Fruit fly (Drosophila melanogaster): Measurements from ENCODE around the gene CG9330.

dm6 chr3L:19636821-19637460 is 50.9 kb downstream of the CG9330 start:
- TF ChIP-seq CG12605 (GFP tag; IDR thresholded peaks at IDR 0.05) (no peak), CG8301 (tag; optimal IDR thresholded peaks at IDR 0.05) (peak; percentile 38), CG34367 (tag; optimal IDR thresholded peaks at IDR 0.05) (no peak), EcR (GFP tag; optimal IDR thresholded peaks at IDR 0.05) (no peak), D1 (tag; optimal IDR thresholded peaks at IDR 0.05) (peak; percentile 38), Snoo (tag; optimal IDR thresholded peaks at IDR 0.05) (no peak), Pif1A (GFP tag; optimal IDR thresholded peaks at IDR 0.05) (no peak), CG17806 (tag; optimal IDR thresholded peaks at IDR 0.05) (peak; percentile 16), gl (tag; optimal IDR thresholded peaks at IDR 0.05) (no peak), CG15710 (tag; optimal IDR thresholded peaks at IDR 0.05) (peak; percentile 32), CG13204 (GFP tag; optimal IDR thresholded peaks at IDR 0.05) (no peak), CG8159 (tag; optimal IDR thresholded peaks at IDR 0.05) (peak; percentile 19), CG32121 (GFP tag; IDR thresholded peaks at IDR 0.05) (no peak), CG9948 (tag; optimal IDR thresholded peaks at IDR 0.05) (peak; percentile 54)

Data from whole organism, pupa.